Worm (Caenorhabditis elegans) whole organism, young adult: Measurements from ENCODE around the gene bus-17.

ENCODE experiments used
- B0261.1 ChIP-seq: sonication (generic microtip); optimal IDR thresholded peaks from 2 replicates; lab custom pipeline; 2016; ENCODE audit warnings: mild to moderate bottlenecking, missing genetic modification characterization, moderate library complexity, missing compliant biosample characterization
- B0336.3 ChIP-seq: fragments of 200-800 bp; sonication (Bioruptor generic); IDR thresholded peaks from 2 replicates; pipeline ENCODE4 v1.3.6; 2022; ENCODE audit warnings: missing genetic modification characterization, missing compliant biosample characterization
- C06A6.2 ChIP-seq: fragments of 200-800 bp; sonication (Bioruptor generic); conservative IDR thresholded peaks from 2 replicates; pipeline ENCODE4 v1.3.6; 2022; ENCODE audit warnings: missing genetic modification characterization, missing compliant biosample characterization
- C17E4.6 ChIP-seq: fragments of 200-800 bp; sonication (Bioruptor generic); IDR thresholded peaks from 2 replicates; pipeline ENCODE4 v1.3.6; 2022; ENCODE audit warnings: missing genetic modification reagents, missing genetic modification characterization, missing compliant biosample characterization
- F23B12.7 ChIP-seq: sonication (generic microtip); optimal IDR thresholded peaks from 2 replicates; lab custom pipeline; 2017; ENCODE audit warnings: missing genetic modification characterization, mild to moderate bottlenecking, missing compliant biosample characterization, antibody characterized with exemption, moderate library complexity; ENCODE audit not compliant: insufficient read depth
- F39B2.1 ChIP-seq: fragments of 200-800 bp; sonication (Bioruptor generic); IDR thresholded peaks from 2 replicates; pipeline ENCODE4 v1.3.6; 2022; ENCODE audit warnings: missing genetic modification reagents, missing genetic modification characterization, missing compliant biosample characterization
- F49E8.2 ChIP-seq: sonication (generic microtip); optimal IDR thresholded peaks from 3 replicates; lab custom pipeline; 2017; ENCODE audit warnings: missing genetic modification characterization, mild to moderate bottlenecking, missing compliant biosample characterization, antibody characterized with exemption, moderate library complexity; ENCODE audit not compliant: insufficient read depth
- F55B11.4 ChIP-seq: sonication (generic microtip); optimal IDR thresholded peaks from 2 replicates; lab custom pipeline; 2016; ENCODE audit warnings: missing compliant biosample characterization, missing genetic modification characterization, borderline replicate concordance; ENCODE audit not compliant: insufficient read depth
- K11D2.4 ChIP-seq: fragments of 200-800 bp; sonication (Bioruptor generic); IDR thresholded peaks from 2 replicates; pipeline ENCODE4 v1.3.6; 2022; ENCODE audit warnings: missing genetic modification reagents, missing genetic modification characterization, missing compliant biosample characterization
- K12H6.12 ChIP-seq: fragments of 200-800 bp; sonication (Bioruptor generic); optimal IDR thresholded peaks from 2 replicates; lab custom pipeline; 2018; ENCODE audit warnings: mild to moderate bottlenecking, missing genetic modification characterization, missing compliant biosample characterization
- T26A5.8 ChIP-seq: sonication (generic microtip); optimal IDR thresholded peaks from 2 replicates; lab custom pipeline; 2016; ENCODE audit warnings: missing genetic modification characterization, missing compliant biosample characterization
- Y53G8AR.9 ChIP-seq: fragments of 200-800 bp; sonication (Bioruptor generic); conservative IDR thresholded peaks from 2 replicates; pipeline ENCODE4 v1.3.6; 2022; ENCODE audit warnings: missing genetic modification reagents, missing genetic modification characterization, missing compliant biosample characterization
- Y56A3A.18 ChIP-seq: fragments of 200-800 bp; sonication (Bioruptor generic); IDR thresholded peaks from 2 replicates; pipeline ENCODE4 v1.3.6; 2022; ENCODE audit warnings: missing genetic modification reagents, missing genetic modification characterization, missing compliant biosample characterization
- Y79H2A.3 ChIP-seq: fragments of 200-800 bp; sonication (Bioruptor generic); conservative IDR thresholded peaks from 2 replicates; pipeline ENCODE4 v1.3.6; 2022; ENCODE audit warnings: missing genetic modification reagents, missing genetic modification characterization, missing compliant biosample characterization
- aptf-2 ChIP-seq: fragments of 200-800 bp; sonication (Bioruptor generic); conservative IDR thresholded peaks from 2 replicates; pipeline ENCODE4 v1.3.6; 2022; ENCODE audit warnings: missing genetic modification reagents, missing genetic modification characterization, missing compliant biosample characterization
- aptf-3 ChIP-seq: fragments of 200-800 bp; sonication (Bioruptor generic); IDR thresholded peaks from 2 replicates; pipeline ENCODE4 v1.3.6; 2022; ENCODE audit warnings: missing genetic modification characterization, missing compliant biosample characterization
- atf-7 ChIP-seq: sonication (generic microtip); optimal IDR thresholded peaks from 2 replicates; lab custom pipeline; 2017; ENCODE audit warnings: mild to moderate bottlenecking, missing genetic modification characterization, missing compliant biosample characterization
- attf-3 ChIP-seq: fragments of 200-800 bp; sonication (Bioruptor generic); conservative IDR thresholded peaks from 2 replicates; pipeline ENCODE4 v1.3.6; 2022; ENCODE audit warnings: missing genetic modification reagents, missing genetic modification characterization, missing compliant biosample characterization
- cebp-1 ChIP-seq, 2 experiments: fragments of 200-800 bp in 1 of 2; sonication (Bioruptor generic) in 1 of 2; sonication (generic microtip) in 1 of 2; IDR thresholded peaks in 1 of 2; optimal IDR thresholded peaks in 1 of 2; 2 replicates each; pipeline versions ENCODE4 v1.3.6 to Lab custom; 2017 to 2022; ENCODE audit warnings: missing compliant biosample characterization in 2 of 2, missing genetic modification characterization in 2 of 2, mild to moderate bottlenecking in 1 of 2, missing genetic modification reagents in 1 of 2, moderate library complexity in 1 of 2
- ceh-27 ChIP-seq: fragments of 200-800 bp; sonication (Bioruptor generic); optimal IDR thresholded peaks from 2 replicates; lab custom pipeline; 2018; ENCODE audit warnings: mild to moderate bottlenecking, missing genetic modification characterization, moderate library complexity, missing compliant biosample characterization
- ceh-40 ChIP-seq: fragments of 200-800 bp; sonication (Bioruptor generic); IDR thresholded peaks from 2 replicates; pipeline ENCODE4 v1.3.6; 2022; ENCODE audit warnings: missing genetic modification characterization, missing compliant biosample characterization
- ceh-58 ChIP-seq: fragments of 200-800 bp; sonication (Bioruptor generic); IDR thresholded peaks from 2 replicates; pipeline ENCODE4 v1.3.6; 2022; ENCODE audit warnings: missing genetic modification characterization, missing compliant biosample characterization
- die-1 ChIP-seq: sonication (generic microtip); optimal IDR thresholded peaks from 2 replicates; lab custom pipeline; 2016; ENCODE audit warnings: missing genotype, mild to moderate bottlenecking, missing genetic modification characterization, missing compliant biosample characterization
- dox-1 ChIP-seq: fragments of 200-800 bp; sonication (Bioruptor generic); IDR thresholded peaks from 2 replicates; pipeline ENCODE4 v1.3.6; 2022; ENCODE audit warnings: missing genetic modification reagents, missing genetic modification characterization, missing compliant biosample characterization
- dpff-1 ChIP-seq: sonication (generic microtip); optimal IDR thresholded peaks from 2 replicates; lab custom pipeline; 2017; ENCODE audit warnings: mild to moderate bottlenecking, missing genetic modification characterization, missing compliant biosample characterization
- him-1 ChIP-seq: sonication (generic microtip); optimal IDR thresholded peaks from 2 replicates; lab custom pipeline; 2016; ENCODE audit warnings: missing genotype, missing genetic modification reagents, missing genetic modification characterization, missing compliant biosample characterization
- hmg-1.2 ChIP-seq: fragments of 200-800 bp; sonication (Bioruptor generic); IDR thresholded peaks from 2 replicates; pipeline ENCODE4 v1.3.6; 2022; ENCODE audit warnings: missing genetic modification reagents, missing genetic modification characterization, missing compliant biosample characterization
- hrde-1 ChIP-seq: sonication (generic microtip); optimal IDR thresholded peaks from 2 replicates; lab custom pipeline; 2016; ENCODE audit warnings: missing genetic modification characterization, mild to moderate bottlenecking, missing compliant biosample characterization, moderate library complexity, missing genotype, missing genetic modification reagents, borderline replicate concordance
- lag-1 ChIP-seq: fragments of 200-800 bp; sonication (Bioruptor generic); IDR thresholded peaks from 2 replicates; pipeline ENCODE4 v1.3.6; 2022; ENCODE audit warnings: missing genetic modification reagents, missing genetic modification characterization, missing compliant biosample characterization
- let-526 ChIP-seq: fragments of 200-800 bp; sonication (Bioruptor generic); IDR thresholded peaks from 2 replicates; pipeline ENCODE4 v1.3.6; 2022; ENCODE audit warnings: missing genetic modification reagents, missing genetic modification characterization, missing compliant biosample characterization
- lin-35 ChIP-seq, 3 experiments: fragments of 150-350 bp in 2 of 3; sonication (generic microtip) in 1 of 3; optimal IDR thresholded peaks; 2 replicates each; lab custom pipeline; 2014 to 2018; ENCODE audit warnings: missing biosample characterization in 3 of 3, missing genetic modification characterization in 3 of 3, missing genetic modification reagents in 3 of 3
- lin-40 ChIP-seq: sonication (generic microtip); optimal IDR thresholded peaks from 2 replicates; lab custom pipeline; 2016; ENCODE audit warnings: missing genetic modification characterization, mild to moderate bottlenecking, missing compliant biosample characterization, missing genotype, missing genetic modification reagents
- lin-54 ChIP-seq: fragments of 200-800 bp; sonication (Bioruptor generic); optimal IDR thresholded peaks from 2 replicates; lab custom pipeline; 2018; ENCODE audit warnings: mild to moderate bottlenecking, missing genetic modification characterization, missing compliant biosample characterization
- lsy-27 ChIP-seq: sonication (generic microtip); optimal IDR thresholded peaks from 2 replicates; lab custom pipeline; 2017; ENCODE audit warnings: missing genetic modification characterization, mild to moderate bottlenecking, missing compliant biosample characterization, antibody characterized with exemption, missing genotype, borderline replicate concordance; ENCODE audit not compliant: insufficient read depth
- madf-10 ChIP-seq: sonication (generic microtip); optimal IDR thresholded peaks from 2 replicates; lab custom pipeline; 2016; ENCODE audit warnings: mild to moderate bottlenecking, missing genetic modification characterization, missing compliant biosample characterization
- madf-3 ChIP-seq: fragments of 200-800 bp; sonication (Bioruptor generic); IDR thresholded peaks from 2 replicates; pipeline ENCODE4 v1.3.6; 2022; ENCODE audit warnings: missing genetic modification reagents, missing genetic modification characterization, missing compliant biosample characterization
- mcd-1 ChIP-seq: fragments of 200-800 bp; sonication (Bioruptor generic); IDR thresholded peaks from 2 replicates; pipeline ENCODE4 v1.3.6; 2022; ENCODE audit warnings: missing genetic modification reagents, missing genetic modification characterization, missing compliant biosample characterization
- nfya-2 ChIP-seq: fragments of 200-800 bp; sonication (Bioruptor generic); IDR thresholded peaks from 2 replicates; pipeline ENCODE4 v1.3.6; 2022; ENCODE audit warnings: missing genetic modification reagents, missing genetic modification characterization, missing compliant biosample characterization
- nfyb-1 ChIP-seq: fragments of 200-800 bp; sonication (Bioruptor generic); IDR thresholded peaks from 2 replicates; pipeline ENCODE4 v1.3.6; 2022; ENCODE audit warnings: missing genetic modification reagents, missing genetic modification characterization, missing compliant biosample characterization
- nhr-179 ChIP-seq: sonication (generic microtip); optimal IDR thresholded peaks from 2 replicates; lab custom pipeline; 2016; ENCODE audit warnings: mild to moderate bottlenecking, missing genetic modification characterization, missing compliant biosample characterization
- nhr-90 ChIP-seq: sonication (generic microtip); optimal IDR thresholded peaks from 2 replicates; lab custom pipeline; 2016; ENCODE audit warnings: missing genotype, mild to moderate bottlenecking, missing genetic modification characterization, missing compliant biosample characterization
- rcor-1 ChIP-seq: fragments of 200-800 bp; sonication (Bioruptor generic); IDR thresholded peaks from 2 replicates; pipeline ENCODE4 v1.3.6; 2022; ENCODE audit warnings: missing genetic modification reagents, missing genetic modification characterization, missing compliant biosample characterization
- snpc-1.1 ChIP-seq: sonication (generic microtip); optimal IDR thresholded peaks from 2 replicates; lab custom pipeline; 2017; ENCODE audit warnings: missing genetic modification characterization, mild to moderate bottlenecking, missing compliant biosample characterization, antibody characterized with exemption, moderate library complexity, missing genotype, missing genetic modification reagents; ENCODE audit not compliant: insufficient read depth
- snpc-1.3 ChIP-seq: sonication (generic microtip); optimal IDR thresholded peaks from 2 replicates; lab custom pipeline; 2017; ENCODE audit warnings: missing genetic modification characterization, mild to moderate bottlenecking, missing compliant biosample characterization, antibody characterized with exemption, moderate library complexity, missing genotype, missing genetic modification reagents; ENCODE audit not compliant: insufficient read depth
- snpc-4 ChIP-seq, 5 experiments: fragments of 150-350 bp in 1 of 5; sonication (generic microtip) in 4 of 5; optimal IDR thresholded peaks; 2 replicates each; lab custom pipeline; 2014 to 2018; ENCODE audit warnings: missing genetic modification characterization in 5 of 5, missing biosample characterization in 3 of 5, antibody characterized with exemption in 2 of 5, mild to moderate bottlenecking in 2 of 5, missing compliant biosample characterization in 2 of 5, missing genotype in 2 of 5, moderate library complexity in 2 of 5, missing genetic modification reagents in 1 of 5
- ztf-26 ChIP-seq: sonication (generic microtip); optimal IDR thresholded peaks from 2 replicates; lab custom pipeline; 2017; ENCODE audit warnings: missing genetic modification characterization, missing compliant biosample characterization

The bus-17 gene

ce11 chrX:15736419-15736818 is 29.7 kb downstream of the bus-17 start:
- TF ChIP-seq madf-3 (no peak), lin-35 (GFP tag; optimal IDR thresholded peaks at IDR 0.05; lab: Kevin White, UChicago) (peak in 1 of 3 experiments; percentile 72), nfya-2 (no peak), aptf-3 (GFP tag; lab: Robert Waterston, UW) (no peak), B0336.3 (GFP tag; lab: Robert Waterston, UW) (peak; percentile 40; the same call in 1 of the 2 replicates), hmg-1.2 (GFP tag; lab: Robert Waterston, UW) (peak; percentile 56), dpff-1 (tag; lab: Kevin White, UChicago) (no peak), Y53G8AR.9 (no peak), hrde-1 (tag; lab: Kevin White, UChicago) (no peak), nfyb-1 (GFP tag; lab: Robert Waterston, UW) (peak; percentile 64; the same call in 1 of the 2 replicates), mcd-1 (peak; percentile 41; the same call in 1 of the 2 replicates), nhr-179 (tag; lab: Kevin White, UChicago) (no peak), F23B12.7 (tag; lab: Kevin White, UChicago) (no peak), madf-10 (tag; lab: Kevin White, UChicago) (peak; percentile 40), Y79H2A.3 (no peak), aptf-2 (GFP tag; lab: Robert Waterston, UW) (no peak), ztf-26 (tag; lab: Kevin White, UChicago) (peak; percentile 70), lin-40 (tag; lab: Kevin White, UChicago) (peak; percentile 92), him-1 (no peak), F39B2.1 (no peak), let-526 (GFP tag; lab: Robert Waterston, UW) (no peak), die-1 (no peak), T26A5.8 (tag; lab: Kevin White, UChicago) (no peak), snpc-4 (GFP tag; optimal IDR thresholded peaks at IDR 0.05; lab: Kevin White, UChicago) (no peak), snpc-4 (tag; optimal IDR thresholded peaks at IDR 0.05; lab: Kevin White, UChicago) (peak in 2 of 4 experiments; percentile 32 to 64), C17E4.6 (GFP tag; lab: Robert Waterston, UW) (no peak), lin-54 (peak; percentile 32), cebp-1 (GFP tag; IDR thresholded peaks at IDR 0.05; lab: Robert Waterston, UW) (no peak), cebp-1 (tag; optimal IDR thresholded peaks at IDR 0.05; lab: Kevin White, UChicago) (peak; percentile 66), lsy-27 (tag; lab: Kevin White, UChicago) (no peak), nhr-90 (tag; lab: Kevin White, UChicago) (no peak), C06A6.2 (GFP tag; lab: Robert Waterston, UW) (no peak), attf-3 (no peak), ceh-27 (GFP tag; lab: Kevin White, UChicago) (peak; percentile 49), ceh-58 (GFP tag; lab: Robert Waterston, UW) (no peak), atf-7 (tag; lab: Kevin White, UChicago) (peak; percentile 8), ceh-40 (no peak), B0261.1 (peak; percentile 42), Y56A3A.18 (GFP tag; lab: Robert Waterston, UW) (peak; percentile 72), rcor-1 (GFP tag; lab: Robert Waterston, UW) (peak; percentile 26; the same call in 1 of the 2 replicates), K12H6.12 (tag; lab: Kevin White, UChicago) (peak; percentile 6), K11D2.4 (GFP tag; lab: Robert Waterston, UW) (peak; percentile 77), snpc-1.3 (tag; lab: Kevin White, UChicago) (no peak), dox-1 (GFP tag; lab: Robert Waterston, UW) (peak; percentile 78), lag-1 (GFP tag; lab: Robert Waterston, UW) (no peak), snpc-1.1 (no peak), F55B11.4 (tag; lab: Kevin White, UChicago) (no peak), F49E8.2 (tag; lab: Kevin White, UChicago) (no peak)
